Worm (Caenorhabditis elegans) whole organism, L2 larva: Measurements from ENCODE around the gene F08G5.3.

Experiments used
- C34F6.9 ChIP-seq: fragments of 150-350 bp; optimal IDR thresholded peaks from 2 replicates; lab custom pipeline; 2014; ENCODE audit warnings: missing biosample characterization, missing genetic modification characterization
- F13H6.1 ChIP-seq: sonication (generic microtip); optimal IDR thresholded peaks from 2 replicates; lab custom pipeline; 2016; ENCODE audit warnings: missing genetic modification characterization, missing compliant biosample characterization
- R02D3.7 ChIP-seq: fragments of 150-350 bp; optimal IDR thresholded peaks from 2 replicates; lab custom pipeline; 2014; ENCODE audit warnings: missing biosample characterization, missing genetic modification characterization
- Y55F3AM.14 ChIP-seq: fragments of 200-800 bp; sonication (Bioruptor generic); optimal IDR thresholded peaks from 2 replicates; lab custom pipeline; 2018; ENCODE audit warnings: mild to moderate bottlenecking, missing genetic modification characterization, missing compliant biosample characterization
- ZK546.5 ChIP-seq: sonication (generic microtip); optimal IDR thresholded peaks from 2 replicates; lab custom pipeline; 2017; ENCODE audit warnings: missing biosample characterization, missing genetic modification characterization
- alr-1 ChIP-seq: fragments of 150-350 bp; optimal IDR thresholded peaks from 2 replicates; lab custom pipeline; 2014; ENCODE audit warnings: missing biosample characterization, missing genetic modification characterization
- aly-2 ChIP-seq: fragments of 150-350 bp; optimal IDR thresholded peaks from 2 replicates; lab custom pipeline; 2014; ENCODE audit warnings: missing biosample characterization, missing genetic modification characterization
- ama-1 ChIP-seq: fragments of 150-350 bp; optimal IDR thresholded peaks from 2 replicates; lab custom pipeline; 2018; ENCODE audit warnings: inconsistent platforms
- blmp-1 ChIP-seq: sonication (generic microtip); optimal IDR thresholded peaks from 2 replicates; lab custom pipeline; 2017; ENCODE audit warnings: missing genetic modification characterization, mild to moderate bottlenecking, missing compliant biosample characterization, antibody characterized with exemption, moderate library complexity; ENCODE audit not compliant: insufficient read depth
- ceh-82 ChIP-seq: fragments of 150-350 bp; optimal IDR thresholded peaks from 2 replicates; lab custom pipeline; 2014; ENCODE audit warnings: missing biosample characterization, missing genetic modification characterization
- crh-2 ChIP-seq: sonication (generic microtip); optimal IDR thresholded peaks from 2 replicates; lab custom pipeline; 2017; ENCODE audit warnings: missing biosample characterization, missing genetic modification characterization
- dmd-4 ChIP-seq: sonication (generic microtip); optimal IDR thresholded peaks from 2 replicates; lab custom pipeline; 2017; ENCODE audit warnings: missing biosample characterization, missing genetic modification characterization
- egl-27 ChIP-seq: sonication (generic microtip); optimal IDR thresholded peaks from 3 replicates; lab custom pipeline; 2017; ENCODE audit warnings: missing biosample characterization, missing genetic modification reagents, missing genetic modification characterization
- elt-1 ChIP-seq: fragments of 150-350 bp; optimal IDR thresholded peaks from 2 replicates; lab custom pipeline; 2014; ENCODE audit warnings: missing biosample characterization, missing genetic modification characterization
- fos-1 ChIP-seq: fragments of 150-350 bp; optimal IDR thresholded peaks from 2 replicates; lab custom pipeline; 2014; ENCODE audit warnings: missing biosample characterization, missing genetic modification characterization
- gmeb-1 ChIP-seq: fragments of 150-350 bp; optimal IDR thresholded peaks from 2 replicates; lab custom pipeline; 2014; ENCODE audit warnings: missing biosample characterization, missing genetic modification characterization
- lin-11 ChIP-seq: fragments of 150-350 bp; sonication (generic microtip); optimal IDR thresholded peaks from 2 replicates; lab custom pipeline; 2014; ENCODE audit warnings: missing biosample characterization, missing genetic modification characterization, inconsistent platforms, mixed read lengths
- lin-13 ChIP-seq: fragments of 150-350 bp; optimal IDR thresholded peaks from 2 replicates; lab custom pipeline; 2014; ENCODE audit warnings: missing biosample characterization, missing genetic modification reagents, missing genetic modification characterization
- lin-39 ChIP-seq: fragments of 150-350 bp; optimal IDR thresholded peaks from 2 replicates; lab custom pipeline; 2014; ENCODE audit warnings: missing biosample characterization, missing genetic modification reagents, missing genetic modification characterization
- mab-5 ChIP-seq: fragments of 150-350 bp; optimal IDR thresholded peaks from 2 replicates; lab custom pipeline; 2014; ENCODE audit warnings: missing biosample characterization, missing genetic modification characterization
- mbf-1 ChIP-seq: sonication (generic microtip); optimal IDR thresholded peaks from 2 replicates; lab custom pipeline; 2017; ENCODE audit warnings: missing biosample characterization, missing genetic modification characterization
- mdl-1 ChIP-seq, 2 experiments: fragments of 150-350 bp in 1 of 2; sonication (generic microtip) in 1 of 2; optimal IDR thresholded peaks; 2 replicates each; lab custom pipeline; 2017; ENCODE audit warnings: missing biosample characterization in 2 of 2, missing genetic modification characterization in 2 of 2
- nhr-11 ChIP-seq: fragments of 150-350 bp; optimal IDR thresholded peaks from 2 replicates; lab custom pipeline; 2014; ENCODE audit warnings: missing biosample characterization, missing genetic modification characterization
- nhr-12 ChIP-seq: fragments of 150-350 bp; optimal IDR thresholded peaks from 2 replicates; lab custom pipeline; 2014; ENCODE audit warnings: missing biosample characterization, missing genetic modification characterization
- nhr-129 ChIP-seq: fragments of 150-350 bp; optimal IDR thresholded peaks from 2 replicates; lab custom pipeline; 2014; ENCODE audit warnings: missing biosample characterization, missing genetic modification characterization
- nhr-21 ChIP-seq: fragments of 150-350 bp; optimal IDR thresholded peaks from 2 replicates; lab custom pipeline; 2014; ENCODE audit warnings: missing biosample characterization, missing genetic modification characterization
- nhr-23 ChIP-seq: fragments of 150-350 bp; optimal IDR thresholded peaks from 2 replicates; lab custom pipeline; 2014; ENCODE audit warnings: missing biosample characterization, missing genetic modification reagents, missing genetic modification characterization
- nhr-237 ChIP-seq: fragments of 150-350 bp; optimal IDR thresholded peaks from 2 replicates; lab custom pipeline; 2014; ENCODE audit warnings: missing biosample characterization, missing genetic modification characterization
- nhr-25 ChIP-seq: fragments of 150-350 bp; sonication (generic microtip); optimal IDR thresholded peaks from 3 replicates; lab custom pipeline; 2014; ENCODE audit warnings: missing biosample characterization, missing genetic modification characterization
- nhr-6 ChIP-seq: fragments of 150-350 bp; optimal IDR thresholded peaks from 2 replicates; lab custom pipeline; 2014; ENCODE audit warnings: missing biosample characterization, missing genetic modification characterization
- nhr-77 ChIP-seq: fragments of 150-350 bp; optimal IDR thresholded peaks from 2 replicates; lab custom pipeline; 2014; ENCODE audit warnings: missing biosample characterization, missing genetic modification characterization
- sem-4 ChIP-seq: fragments of 150-350 bp; optimal IDR thresholded peaks from 2 replicates; lab custom pipeline; 2014; ENCODE audit warnings: missing biosample characterization, missing genetic modification reagents, missing genetic modification characterization
- sma-3 ChIP-seq: sonication (generic microtip); optimal IDR thresholded peaks from 2 replicates; lab custom pipeline; 2016; ENCODE audit warnings: missing genetic modification reagents, missing genetic modification characterization, missing compliant biosample characterization
- sma-9 ChIP-seq, 2 experiments: fragments of 150-350 bp in 1 of 2; sonication (generic microtip) in 1 of 2; optimal IDR thresholded peaks; 2 replicates each; lab custom pipeline; 2014 to 2016; ENCODE audit warnings: missing genetic modification characterization in 2 of 2, mild to moderate bottlenecking in 1 of 2, missing biosample characterization in 1 of 2, missing compliant biosample characterization in 1 of 2, missing genetic modification reagents in 1 of 2, moderate library complexity in 1 of 2
- snpc-4 ChIP-seq: fragments of 150-350 bp; optimal IDR thresholded peaks from 2 replicates; lab custom pipeline; 2014; ENCODE audit warnings: missing biosample characterization, missing genetic modification characterization
- unc-39 ChIP-seq: fragments of 150-350 bp; optimal IDR thresholded peaks from 2 replicates; lab custom pipeline; 2014; ENCODE audit warnings: missing biosample characterization, missing genetic modification characterization
- unc-55 ChIP-seq: fragments of 150-350 bp; sonication (generic microtip); optimal IDR thresholded peaks from 3 replicates; lab custom pipeline; 2014; ENCODE audit warnings: missing biosample characterization, missing genetic modification reagents, missing genetic modification characterization
- unc-62 ChIP-seq: fragments of 150-350 bp; optimal IDR thresholded peaks from 2 replicates; lab custom pipeline; 2014; ENCODE audit warnings: missing biosample characterization, missing genetic modification reagents, missing genetic modification characterization
- zag-1 ChIP-seq: fragments of 150-350 bp; optimal IDR thresholded peaks from 2 replicates; lab custom pipeline; 2014; ENCODE audit warnings: missing biosample characterization, missing genetic modification characterization
- ztf-1 ChIP-seq: fragments of 200-800 bp; sonication (Bioruptor generic); conservative IDR thresholded peaks from 2 replicates; pipeline ENCODE4 v1.3.6; 2022; ENCODE audit warnings: missing genetic modification characterization, missing compliant biosample characterization
- ztf-11 ChIP-seq: sonication (generic microtip); optimal IDR thresholded peaks from 2 replicates; lab custom pipeline; 2017; ENCODE audit warnings: missing biosample characterization, missing genetic modification characterization
- ztf-4 ChIP-seq: fragments of 150-350 bp; optimal IDR thresholded peaks from 2 replicates; lab custom pipeline; 2014; ENCODE audit warnings: missing biosample characterization, missing genetic modification characterization

Gene F08G5.3

ce11 chrIV:12403440-12403839 is 13.9 kb downstream of the F08G5.3 start:
- TF ChIP-seq ztf-4 (tag; lab: Kevin White, UChicago) (no peak), nhr-25 (tag; lab: Kevin White, UChicago) (peak; percentile 36), sem-4 (tag; lab: Kevin White, UChicago) (no peak), nhr-21 (tag; lab: Kevin White, UChicago) (peak; percentile 74), ZK546.5 (no peak), gmeb-1 (no peak), ztf-1 (GFP tag; lab: Robert Waterston, UW) (no peak), elt-1 (tag; lab: Kevin White, UChicago) (no peak), blmp-1 (tag; lab: Kevin White, UChicago) (peak; percentile 14), snpc-4 (no peak), R02D3.7 (tag; lab: Kevin White, UChicago) (no peak), nhr-23 (tag; lab: Kevin White, UChicago) (no peak), nhr-129 (tag; lab: Kevin White, UChicago) (peak; percentile 24), lin-11 (tag; lab: Kevin White, UChicago) (no peak), alr-1 (tag; lab: Kevin White, UChicago) (no peak), F13H6.1 (tag; lab: Kevin White, UChicago) (no peak), unc-55 (GFP tag; lab: Kevin White, UChicago) (no peak)

ce11 chrIV:12399983-12400382 is 17.4 kb downstream of the F08G5.3 start:
- no peak for TF ChIP-seq mdl-1 (tag; optimal IDR thresholded peaks at IDR 0.05; lab: Kevin White, UChicago)
- TF ChIP-seq fos-1 (tag; lab: Kevin White, UChicago) = peak; percentile 52
- TF ChIP-seq, all 48 proteins: peak for 1

ce11 chrIV:12398437-12398836 is 18.9 kb downstream of the F08G5.3 start, which contains the start of gene acs-20:
TSS of gene acs-20 (minus strand) at chrIV:12398706.
- TF ChIP-seq lin-39 (tag; lab: Kevin White, UChicago) (no peak), sma-9 (GFP tag; optimal IDR thresholded peaks at IDR 0.05; lab: Kevin White, UChicago) (no peak), sma-9 (tag; optimal IDR thresholded peaks at IDR 0.05; lab: Kevin White, UChicago) (no peak), unc-39 (tag; lab: Kevin White, UChicago) (no peak), nhr-6 (no peak), F13H6.1 (tag; lab: Kevin White, UChicago) (no peak), mab-5 (no peak), mbf-1 (no peak)
- TF ChIP-seq, all 48 proteins: peak for 0

ce11 chrIV:12396645-12397258 is 20.6 kb downstream of the F08G5.3 start:
- TF ChIP-seq ztf-11 (tag; lab: Kevin White, UChicago) (no peak), C34F6.9 (tag; lab: Kevin White, UChicago) (peak; percentile 15), lin-13 (GFP tag; lab: Kevin White, UChicago) (no peak), ztf-4 (tag; lab: Kevin White, UChicago) (no peak), blmp-1 (tag; lab: Kevin White, UChicago) (peak; percentile 77), nhr-23 (tag; lab: Kevin White, UChicago) (no peak), unc-62 (GFP tag; lab: Kevin White, UChicago) (no peak), ceh-82 (tag; lab: Kevin White, UChicago) (no peak), ztf-1 (GFP tag; lab: Robert Waterston, UW) (no peak), sma-3 (peak; percentile 15), nhr-237 (no peak), nhr-11 (tag; lab: Kevin White, UChicago) (no peak), nhr-77 (tag; lab: Kevin White, UChicago) (no peak), Y55F3AM.14 (GFP tag; lab: Kevin White, UChicago) (no peak), nhr-129 (tag; lab: Kevin White, UChicago) (peak; percentile 89), lin-11 (tag; lab: Kevin White, UChicago) (no peak), aly-2 (tag; lab: Kevin White, UChicago) (no peak), ama-1 (lab: Kevin White, UChicago) (no peak), alr-1 (tag; lab: Kevin White, UChicago) (no peak), nhr-12 (no peak), nhr-6 (no peak), dmd-4 (no peak), crh-2 (no peak), sem-4 (tag; lab: Kevin White, UChicago) (peak; percentile 60), mab-5 (no peak), R02D3.7 (tag; lab: Kevin White, UChicago) (no peak), nhr-25 (tag; lab: Kevin White, UChicago) (peak; percentile 82), mbf-1 (no peak), lin-39 (tag; lab: Kevin White, UChicago) (no peak), snpc-4 (no peak), elt-1 (tag; lab: Kevin White, UChicago) (no peak), sma-9 (GFP tag; optimal IDR thresholded peaks at IDR 0.05; lab: Kevin White, UChicago) (peak; percentile 13), sma-9 (tag; optimal IDR thresholded peaks at IDR 0.05; lab: Kevin White, UChicago) (no peak), gmeb-1 (no peak), fos-1 (tag; lab: Kevin White, UChicago) (peak; percentile 65), egl-27 (no peak), unc-39 (tag; lab: Kevin White, UChicago) (no peak), mdl-1 (tag; optimal IDR thresholded peaks at IDR 0.05; lab: Kevin White, UChicago) (no peak), nhr-21 (tag; lab: Kevin White, UChicago) (peak; percentile 59), F13H6.1 (tag; lab: Kevin White, UChicago) (no peak), zag-1 (tag; lab: Kevin White, UChicago) (no peak), unc-55 (GFP tag; lab: Kevin White, UChicago) (no peak)
